1 worm cellular context compared by ENCODE assay signal in genomic region chrII:9807519-9807972, ce11.
TF ChIP-seq lines count a peak whose summit lies in the region.

Gene cyp-13A8, minus strand, starts transcription at chrII:9807569.

TF ChIP-seq in whole organism, L1 larva, 84 proteins besides CTCF, POLR2A, EP300 and RAD21 (continued from another document):
- TF ChIP-seq grh-1 (GFP tag; IDR thresholded peaks at IDR 0.05; lab: Robert Waterston, UW) (no peak), nhr-77 (tag; optimal IDR thresholded peaks at IDR 0.05; lab: Kevin White, UChicago) (no peak), hlh-4 (tag; optimal IDR thresholded peaks at IDR 0.05; lab: Kevin White, UChicago) (no peak), nhr-28 (tag; optimal IDR thresholded peaks at IDR 0.05; lab: Kevin White, UChicago) (no peak), lin-35 (GFP tag; optimal IDR thresholded peaks at IDR 0.05; lab: Kevin White, UChicago) (peak in 1 of 2 experiments; percentile 39), ama-1 (optimal IDR thresholded peaks at IDR 0.05; lab: Kevin White, UChicago) (no peak), mef-2 (tag; optimal IDR thresholded peaks at IDR 0.05; lab: Kevin White, UChicago) (no peak), ceh-90 (tag; optimal IDR thresholded peaks at IDR 0.05; lab: Kevin White, UChicago) (no peak), mep-1 (tag; optimal IDR thresholded peaks at IDR 0.05; lab: Kevin White, UChicago) (no peak), lin-15B (tag; optimal IDR thresholded peaks at IDR 0.05; lab: Kevin White, UChicago) (no peak), nhr-237 (tag; optimal IDR thresholded peaks at IDR 0.05; lab: Kevin White, UChicago) (no peak)
